Fruit fly (Drosophila melanogaster): ENCODE results near the gene CG2217.

Gene CG2217

DNA sequence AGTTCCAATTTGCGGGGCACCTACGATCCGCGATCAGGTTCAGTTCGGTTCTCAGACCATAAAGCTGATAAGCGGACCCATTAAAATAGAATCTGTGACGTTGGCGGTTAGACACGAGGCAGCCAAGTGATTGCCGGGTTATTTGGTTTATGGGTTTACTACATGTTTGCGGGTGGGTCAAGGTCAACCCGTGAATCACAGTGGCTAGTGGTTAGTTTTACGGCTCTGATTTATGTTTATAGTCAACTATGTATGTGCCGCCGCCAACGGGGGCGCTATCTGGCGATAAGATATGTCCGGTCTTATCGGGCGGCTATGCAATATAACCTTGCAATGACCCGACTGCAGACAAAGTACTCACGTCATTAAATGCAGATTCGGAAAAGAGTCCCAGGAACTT is 26.7 kb upstream of the CG2217 start:
- TF ChIP-seq noc (tag; optimal IDR thresholded peaks at IDR 0.05) = peak; percentile 70

DNA sequence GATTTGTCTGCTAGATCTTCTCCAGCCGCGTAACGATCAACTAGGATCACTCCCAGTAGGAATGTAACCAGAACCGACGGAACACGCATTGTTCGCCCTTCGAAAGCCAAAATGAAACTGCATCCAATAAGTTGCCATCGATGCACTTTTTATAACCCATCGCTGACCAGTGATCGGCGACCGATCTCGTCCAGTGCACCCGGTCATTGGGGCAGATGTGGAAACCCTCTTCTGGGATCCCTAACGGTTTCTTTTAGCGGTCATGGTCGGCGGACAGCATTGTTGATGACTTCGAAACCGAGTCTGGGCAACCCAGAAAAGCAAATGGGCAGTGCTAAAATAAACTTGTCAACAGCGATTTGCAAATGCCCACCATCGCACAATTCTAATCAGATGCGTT is 22.2 kb upstream of the CG2217 start, which contains the start of gene Osi23:
Gene Osi23, minus strand, starts transcription at position 101 of the 400 bp plus-strand sequence.
- TF ChIP-seq noc (tag; optimal IDR thresholded peaks at IDR 0.05) = no peak

DNA sequence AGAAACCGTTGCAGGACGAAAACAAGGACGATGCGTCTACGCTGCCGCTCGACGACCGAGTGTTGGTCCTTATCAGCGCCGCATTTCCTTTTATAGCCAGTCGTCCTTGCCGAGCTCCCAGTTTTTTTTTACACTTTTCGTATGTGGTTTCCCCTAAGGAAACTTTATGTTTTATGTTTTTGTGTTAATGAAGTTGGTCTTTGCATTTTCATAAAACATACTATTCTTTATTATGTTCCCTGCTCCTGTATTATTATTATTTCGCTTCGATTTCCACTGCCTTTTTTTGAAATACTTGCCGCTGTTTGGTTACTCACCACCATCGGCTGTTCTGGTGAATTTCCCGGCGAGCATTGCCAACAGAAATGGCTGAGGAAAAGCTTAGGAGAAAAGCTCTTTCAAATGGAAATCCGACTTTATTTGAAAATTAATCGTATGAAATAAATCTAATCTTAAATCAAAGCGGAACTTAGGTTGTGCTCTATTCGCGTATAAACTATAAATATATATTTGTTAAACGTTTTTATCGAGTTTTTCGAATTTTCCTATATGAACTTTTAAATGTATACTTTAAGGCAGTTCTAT is 20.9 kb upstream of the CG2217 start, which contains the start of gene CG15537:
Gene CG15537, minus strand, starts transcription at position 51 of the 585 bp plus-strand sequence.
- TF ChIP-seq noc (tag; optimal IDR thresholded peaks at IDR 0.05) = no peak

DNA sequence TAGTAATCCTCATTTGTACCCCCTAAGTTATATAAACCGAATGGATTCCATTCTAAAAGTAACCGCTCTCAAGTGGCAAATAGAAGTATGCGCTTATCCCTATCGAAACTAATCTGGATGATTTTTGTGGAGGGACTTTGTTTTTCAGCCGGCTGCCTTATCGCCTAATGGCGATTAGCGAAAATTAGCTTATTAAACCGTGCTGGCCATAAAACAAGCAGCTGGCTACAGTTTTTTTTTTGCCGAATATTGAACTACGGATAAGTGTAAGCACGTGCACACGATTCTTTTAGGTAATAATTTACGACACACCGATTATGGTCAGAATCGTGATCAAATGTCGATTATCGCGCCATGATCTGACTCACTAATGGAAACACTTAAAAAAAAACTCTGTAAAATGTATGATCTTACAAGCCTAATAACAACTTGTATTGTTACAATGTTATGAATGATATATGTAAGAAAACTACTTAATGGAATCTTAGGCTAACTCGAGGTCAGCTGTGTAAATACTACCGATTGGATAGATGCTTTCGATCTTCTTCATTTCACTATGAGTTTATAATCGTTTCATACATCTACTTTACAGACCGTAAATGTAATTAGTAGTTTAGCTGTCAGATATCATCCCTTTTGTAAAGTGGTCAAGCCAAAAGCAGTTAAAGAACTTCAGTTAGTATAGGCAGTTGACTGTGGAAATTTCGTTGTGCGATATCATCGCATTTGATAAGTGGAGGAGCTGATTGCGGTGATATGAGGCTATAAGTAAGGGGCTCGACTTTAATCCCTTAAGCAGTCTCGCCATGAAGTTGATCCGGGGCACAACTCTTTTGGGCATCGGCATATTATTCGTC is 8.7 kb upstream of the CG2217 start, which contains the start of gene CG15534:
Gene CG15534, plus strand, starts transcription at position 807 of the 857 bp plus-strand sequence.
- no peak for TF ChIP-seq noc (tag; optimal IDR thresholded peaks at IDR 0.05)

DNA sequence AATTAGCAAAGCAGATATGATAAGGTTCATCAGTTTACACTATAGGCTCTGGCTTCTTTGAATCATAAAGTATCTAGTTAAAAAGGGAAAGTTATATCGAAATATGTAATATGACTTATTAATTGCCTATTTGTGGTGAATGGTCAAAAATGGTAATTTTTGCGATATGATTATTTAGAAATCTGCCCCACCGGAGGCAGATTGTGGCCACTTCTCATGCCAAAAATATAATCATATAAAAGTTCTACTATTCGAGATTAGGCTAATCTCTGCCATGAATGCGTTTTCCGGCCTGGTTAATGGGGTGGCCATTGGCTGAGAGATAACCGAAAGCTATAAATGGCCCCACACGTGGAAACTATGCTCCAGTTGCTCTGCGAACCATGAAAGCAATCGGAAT is 5.7 kb upstream of the CG2217 start, which contains the start of gene CG15533:
Gene CG15533, plus strand, starts transcription at position 362 of the 400 bp plus-strand sequence.
- no peak for TF ChIP-seq noc (tag; optimal IDR thresholded peaks at IDR 0.05)

DNA sequence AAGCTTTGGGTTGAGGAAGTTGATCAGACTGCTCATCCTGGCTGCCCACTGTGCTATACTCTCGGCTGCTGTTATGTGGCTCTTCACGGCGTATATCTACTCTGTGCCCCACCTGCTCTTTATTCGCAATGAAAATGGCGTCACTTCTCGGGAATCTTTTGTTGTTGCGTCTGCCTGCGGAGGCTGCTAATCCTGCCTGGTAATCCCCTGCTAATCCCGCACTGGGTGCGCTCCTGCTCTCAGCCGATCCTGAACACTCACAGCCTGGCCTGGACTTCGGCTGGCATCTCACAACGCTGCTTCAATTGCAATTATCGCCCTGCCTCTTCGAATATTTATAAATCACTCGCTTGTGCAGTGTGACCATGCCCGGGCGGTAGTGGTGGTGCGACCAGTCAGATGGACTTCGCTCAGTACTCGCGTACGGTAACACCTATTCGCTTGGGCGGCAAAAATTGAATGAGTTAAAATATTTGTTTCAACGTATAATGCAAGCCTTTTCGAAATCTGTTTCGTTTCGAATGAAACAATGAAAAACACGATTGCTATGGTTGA is 5.1 kb upstream of the CG2217 start, which contains the start of gene CG2218:
Gene CG2218, minus strand, starts transcription at position 472 of the 555 bp plus-strand sequence.
- peak; percentile 39 for TF ChIP-seq noc (tag; optimal IDR thresholded peaks at IDR 0.05)

DNA sequence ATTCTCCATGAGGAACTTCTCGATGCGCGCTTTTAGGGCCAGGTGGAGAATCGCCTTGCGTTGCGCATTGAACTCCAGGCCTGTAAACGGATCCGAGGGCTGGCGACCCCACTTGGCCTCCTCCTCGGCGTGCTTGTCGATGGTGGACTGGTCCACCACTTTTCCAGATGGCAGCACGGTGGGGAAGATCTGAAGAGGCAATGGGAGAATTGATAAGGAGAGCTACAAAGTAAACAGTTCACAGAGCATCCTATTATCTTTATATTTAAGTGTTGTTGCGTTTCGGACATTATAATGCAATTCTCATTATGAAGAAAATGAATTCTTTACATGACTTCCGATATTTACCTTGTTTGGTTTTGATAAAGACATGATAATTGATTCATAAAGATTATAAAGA is 3.9 kb upstream of the CG2217 start:
- no peak for TF ChIP-seq noc (tag; optimal IDR thresholded peaks at IDR 0.05)

DNA sequence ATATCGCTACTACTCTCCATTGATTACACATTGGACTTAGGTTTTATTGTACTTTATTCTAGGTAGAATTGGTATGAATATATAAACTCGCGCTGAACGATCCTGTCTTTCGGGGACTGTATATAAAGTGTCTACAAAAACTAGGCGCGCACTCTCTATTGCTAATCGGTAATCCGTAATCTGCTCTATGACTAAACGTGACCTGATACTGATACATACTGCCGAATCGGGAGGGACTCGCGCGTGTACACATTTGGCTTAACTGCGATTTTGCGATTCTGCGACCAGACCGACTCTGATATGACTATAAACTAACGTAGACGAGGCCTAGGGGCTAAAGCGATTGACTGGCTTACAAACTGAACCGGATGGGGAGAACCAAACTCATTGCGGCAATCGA is 2.9 kb upstream of the CG2217 start:
- TF ChIP-seq noc (tag; optimal IDR thresholded peaks at IDR 0.05) = no peak

DNA sequence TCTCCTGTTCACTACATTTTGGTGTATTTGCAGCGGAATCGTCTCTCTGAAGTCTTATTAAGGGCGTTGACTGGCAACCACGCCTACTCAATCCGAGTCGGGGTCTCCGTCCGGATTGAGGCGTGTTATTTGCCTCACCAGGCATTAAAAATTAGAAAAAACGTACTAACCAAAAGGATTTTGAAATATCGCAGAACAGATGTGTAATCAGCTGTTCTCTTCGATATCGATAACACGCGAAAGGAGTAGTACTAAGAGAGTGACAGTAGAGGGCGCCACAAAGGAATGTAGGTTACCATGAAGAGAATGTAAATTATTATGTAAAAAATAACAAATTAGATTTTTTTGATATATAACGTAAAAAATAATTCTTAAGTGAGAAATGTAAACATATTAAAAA is 2.2 kb upstream of the CG2217 start, which contains the start of gene CG15536:
Gene CG15536, minus strand, starts transcription at position 170 of the 400 bp plus-strand sequence.
- no peak for TF ChIP-seq noc (tag; optimal IDR thresholded peaks at IDR 0.05)

DNA sequence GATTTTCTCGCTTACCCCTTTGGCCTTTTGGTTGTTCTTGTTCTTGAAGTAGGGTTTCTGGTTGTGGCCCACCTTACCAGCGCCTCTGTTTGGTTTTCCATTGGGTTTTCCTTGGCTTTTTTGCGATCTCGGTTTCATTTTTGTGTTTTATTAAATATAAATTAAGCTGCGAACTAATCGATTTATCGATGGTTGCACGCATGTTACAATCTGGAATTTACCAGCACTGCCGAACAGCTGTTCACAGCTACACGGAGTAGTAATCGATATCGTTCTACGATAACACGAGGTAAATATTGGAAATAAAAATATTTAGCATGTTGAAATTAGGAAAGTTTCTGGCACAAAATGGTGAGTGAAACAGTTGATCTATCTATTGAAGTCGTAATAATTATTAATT is 924 bp upstream of the CG2217 start, which contains the start of the genes CG15535 and mRpS18C:
Gene CG15535, minus strand, starts transcription at position 235 of the 400 bp plus-strand sequence.
Gene mRpS18C, plus strand, starts transcription at position 280 of the 400 bp plus-strand sequence.
- TF ChIP-seq noc (tag; optimal IDR thresholded peaks at IDR 0.05) = no peak

DNA sequence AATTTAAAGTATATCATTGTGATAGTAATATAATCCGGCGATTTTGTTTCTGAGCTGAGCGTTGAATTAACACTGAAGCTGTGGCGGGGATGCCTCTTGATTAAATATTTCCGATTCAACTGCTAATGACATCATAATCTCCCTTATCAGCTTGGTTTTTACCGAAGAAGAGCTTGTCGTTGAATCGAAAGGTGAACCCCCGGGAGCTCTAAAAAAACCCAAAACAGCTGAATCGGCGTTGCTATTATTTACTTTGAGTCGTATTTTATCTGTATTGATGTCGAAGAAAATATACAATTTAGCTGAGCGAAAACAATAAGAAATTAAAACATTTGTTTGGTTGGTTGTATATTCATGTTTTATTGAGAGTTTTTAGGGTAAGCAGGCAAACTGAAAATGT is 3.6 kb downstream of the CG2217 start:
- TF ChIP-seq noc (tag; optimal IDR thresholded peaks at IDR 0.05) = no peak

DNA sequence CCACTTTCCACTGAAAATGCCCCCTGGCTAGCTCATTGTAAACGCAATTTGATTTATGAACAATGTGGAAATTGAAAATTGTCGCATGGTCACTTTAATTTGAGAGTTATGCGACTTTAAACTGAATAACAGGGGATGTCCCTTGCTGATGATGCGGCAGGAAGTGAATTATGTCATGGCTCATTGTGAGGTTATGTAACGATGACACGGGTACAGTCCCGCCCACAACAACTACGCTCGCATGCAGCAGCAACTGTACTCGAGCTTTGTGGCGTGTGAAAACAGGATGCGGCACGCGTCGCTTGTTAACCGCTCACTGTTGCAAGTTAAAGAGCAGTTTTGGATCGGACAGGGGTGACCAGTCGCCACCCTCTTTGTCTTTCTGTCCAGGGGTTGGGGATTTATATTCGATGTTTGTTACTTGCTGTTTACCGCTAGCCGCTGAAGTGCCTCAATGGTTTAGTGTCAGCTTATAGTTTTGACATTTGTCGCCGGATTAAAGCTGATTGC is 6.0 kb downstream of the CG2217 start:
- TF ChIP-seq noc (tag; optimal IDR thresholded peaks at IDR 0.05) = no peak

DNA sequence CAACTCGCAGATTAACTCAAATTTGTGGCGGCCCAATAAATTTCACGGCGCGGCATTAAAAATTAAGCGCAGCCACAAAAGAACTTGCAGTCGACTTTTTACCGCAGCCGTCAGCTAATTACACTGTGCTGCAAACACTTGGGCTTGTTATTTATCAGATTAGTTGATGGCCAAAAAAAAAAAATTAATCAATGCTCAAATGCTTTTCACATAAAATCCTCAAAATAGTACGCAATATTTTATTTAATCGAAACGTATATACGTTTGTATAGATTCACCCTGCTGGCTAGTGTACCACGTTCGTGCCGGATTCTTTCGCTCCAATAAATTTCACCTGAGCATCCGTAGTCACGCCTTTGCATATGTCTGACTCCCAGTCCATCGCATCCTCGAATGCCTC is 9.0 kb downstream of the CG2217 start:
- TF ChIP-seq noc (tag; optimal IDR thresholded peaks at IDR 0.05) = no peak

DNA sequence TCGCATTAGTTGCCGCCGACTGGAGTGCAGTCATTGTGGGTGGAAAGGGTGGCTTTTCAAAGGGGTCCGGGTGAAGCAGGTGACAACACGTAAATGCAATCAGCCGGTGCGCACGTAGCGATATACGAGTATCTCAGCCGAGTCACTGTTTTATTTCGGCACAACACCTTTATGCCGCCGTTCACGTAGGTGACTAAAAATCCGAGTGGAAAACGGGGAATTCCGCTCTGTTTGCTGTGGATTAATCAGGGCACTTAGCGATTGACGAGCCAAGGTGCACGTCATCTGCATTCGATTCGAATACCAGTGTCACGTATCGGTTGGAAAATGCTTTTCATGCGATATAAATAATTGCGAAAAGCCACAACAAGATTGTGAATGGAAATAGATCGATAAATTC is 16.3 kb downstream of the CG2217 start:
- TF ChIP-seq noc (tag; optimal IDR thresholded peaks at IDR 0.05) = no peak

DNA sequence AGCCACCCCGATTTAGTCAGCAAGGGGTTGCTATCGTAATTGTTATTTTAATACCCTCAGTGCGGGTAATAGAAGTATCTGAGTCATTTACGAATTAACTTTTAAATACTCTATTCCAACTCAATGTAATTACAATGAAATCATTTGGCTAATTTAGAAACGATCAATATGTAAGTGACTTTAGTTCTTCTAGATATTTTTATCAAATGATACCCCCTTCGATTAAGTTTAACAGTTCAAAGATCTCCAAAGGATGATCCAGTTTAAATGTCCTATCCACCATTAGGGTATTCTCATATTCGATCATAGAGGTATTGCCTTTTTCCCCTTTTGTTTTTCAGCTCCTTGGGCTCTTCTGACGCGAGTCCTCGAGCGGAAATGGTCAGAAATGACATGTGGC is 28.9 kb downstream of the CG2217 start:
- TF ChIP-seq noc (tag; optimal IDR thresholded peaks at IDR 0.05) = no peak

DNA sequence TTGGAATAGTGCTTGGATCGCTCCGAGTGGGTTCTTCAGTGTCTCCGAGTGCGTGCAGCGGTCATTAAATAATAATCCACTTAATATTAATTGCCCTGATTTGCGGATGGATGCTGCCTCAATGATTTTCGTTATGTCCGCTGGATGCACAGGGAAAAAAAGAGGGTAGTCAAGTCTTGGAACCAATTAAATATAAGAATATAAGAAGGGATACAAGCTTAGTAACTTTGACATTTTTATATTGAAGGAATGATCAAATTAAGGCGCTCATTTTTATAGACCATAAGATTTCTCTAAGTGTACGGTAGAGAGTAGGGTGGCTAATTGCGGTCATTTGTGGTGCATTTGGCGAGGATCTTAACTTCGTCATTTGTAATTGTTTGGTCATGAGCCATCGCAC is 30.8 kb downstream of the CG2217 start:
- TF ChIP-seq noc (tag; optimal IDR thresholded peaks at IDR 0.05) = no peak
